Worm (Caenorhabditis elegans): ENCODE measurements around the gene dct-1.

DNA sequence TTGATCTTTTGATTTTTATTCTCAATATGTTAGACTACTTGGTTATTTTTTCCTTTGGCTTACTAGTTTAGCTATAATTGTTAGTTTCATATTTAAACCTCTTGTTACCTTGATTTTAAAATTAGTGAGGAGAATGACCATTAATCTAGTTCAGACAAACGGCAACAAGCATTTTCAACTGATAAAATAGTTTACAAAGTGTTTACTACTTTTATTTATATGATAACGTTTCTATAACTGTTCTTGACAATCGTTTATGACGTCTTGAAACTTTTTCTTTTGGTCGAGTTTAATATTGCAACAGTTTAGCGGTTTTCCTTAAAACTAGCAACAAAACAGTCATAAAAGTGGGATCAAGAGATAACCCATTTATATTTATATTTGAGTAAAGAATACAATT, 21.6 kb downstream of the dct-1 start:
- no peak for TF ChIP-seq T22C8.4 (GFP tag; IDR thresholded peaks at IDR 0.05)
- no peak for TF ChIP-seq ztf-29 (GFP tag; IDR thresholded peaks at IDR 0.05)
- no peak for TF ChIP-seq klf-2 (GFP tag; conservative IDR thresholded peaks at IDR 0.05)
- TF ChIP-seq flt-1 (GFP tag; IDR thresholded peaks at IDR 0.05): no peak
